Worm (Caenorhabditis elegans): ENCODE measurements around the gene T26E4.4.

DNA sequence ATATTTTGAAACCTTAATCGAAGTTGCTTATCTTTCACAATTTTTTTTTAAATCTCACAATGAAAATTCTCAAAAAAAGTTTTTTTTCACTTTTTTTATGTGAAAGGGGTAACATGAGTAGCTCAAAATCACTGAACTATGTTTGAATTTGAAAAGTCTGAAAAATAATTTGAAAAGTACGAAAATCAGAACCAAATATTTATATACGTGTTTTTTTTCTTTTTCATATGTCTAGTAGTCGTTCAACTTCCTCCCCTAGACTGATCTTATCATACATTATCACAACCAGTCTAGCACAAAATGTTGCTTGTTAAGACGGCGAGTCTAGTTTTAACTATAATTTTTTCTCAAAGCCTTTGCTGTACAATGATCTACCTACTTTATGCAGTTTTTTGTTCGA is 29.1 kb upstream of the T26E4.4 start, which contains the start of gene srbc-49:
- TF ChIP-seq ceh-27 (GFP tag; optimal IDR thresholded peaks at IDR 0.05) = no peak
- TF ChIP-seq dpff-1 (tag; optimal IDR thresholded peaks at IDR 0.05) = no peak
- no peak for TF ChIP-seq ama-1 (optimal IDR thresholded peaks at IDR 0.05)
- no peak for TF ChIP-seq ama-1 (GFP tag; optimal IDR thresholded peaks at IDR 0.05)
- TF ChIP-seq efl-1 (GFP tag; optimal IDR thresholded peaks at IDR 0.05) = no peak
- no peak for TF ChIP-seq atf-7 (tag; optimal IDR thresholded peaks at IDR 0.05)
- TF ChIP-seq sdz-38 (tag; optimal IDR thresholded peaks at IDR 0.05) = no peak
- TF ChIP-seq T07F8.4 (tag; optimal IDR thresholded peaks at IDR 0.05) = no peak
- no peak for TF ChIP-seq unc-62 (GFP tag; optimal IDR thresholded peaks at IDR 0.05)
- TF ChIP-seq nfyb-1 (GFP tag; IDR thresholded peaks at IDR 0.05) = no peak
- TF ChIP-seq sptf-2 (GFP tag; optimal IDR thresholded peaks at IDR 0.05) = no peak
